Worm (Caenorhabditis elegans): ENCODE data around the gene acr-18.

ce11 chrV:15572613-15573012, 13.7 kb upstream of the acr-18 start, which contains the start of gene fbxa-94:
- TF ChIP-seq dao-5 (tag; optimal IDR thresholded peaks at IDR 0.05) = no peak
- TF ChIP-seq him-1 (tag; optimal IDR thresholded peaks at IDR 0.05) = no peak
- TF ChIP-seq W03F9.2 (tag; optimal IDR thresholded peaks at IDR 0.05) = no peak
